Worm (Caenorhabditis elegans) whole organism, L2 larva: ENCODE data around the gene grp-1.

Source experiments
- blmp-1 ChIP-seq: sonication (generic microtip); optimal IDR thresholded peaks from 2 replicates; lab custom pipeline; 2017; ENCODE audit warnings: missing genetic modification characterization, mild to moderate bottlenecking, missing compliant biosample characterization, antibody characterized with exemption, moderate library complexity; ENCODE audit not compliant: insufficient read depth
- elt-1 ChIP-seq: fragments of 150-350 bp; optimal IDR thresholded peaks from 2 replicates; lab custom pipeline; 2014; ENCODE audit warnings: missing biosample characterization, missing genetic modification characterization
- nhr-10 ChIP-seq: sonication (generic microtip); optimal IDR thresholded peaks from 2 replicates; lab custom pipeline; 2017; ENCODE audit warnings: missing biosample characterization, missing genetic modification characterization
- nhr-12 ChIP-seq: fragments of 150-350 bp; optimal IDR thresholded peaks from 2 replicates; lab custom pipeline; 2014; ENCODE audit warnings: missing biosample characterization, missing genetic modification characterization
- nhr-237 ChIP-seq: fragments of 150-350 bp; optimal IDR thresholded peaks from 2 replicates; lab custom pipeline; 2014; ENCODE audit warnings: missing biosample characterization, missing genetic modification characterization
- skn-1 ChIP-seq: sonication (generic microtip); optimal IDR thresholded peaks from 2 replicates; lab custom pipeline; 2017; ENCODE audit warnings: missing biosample characterization, missing genetic modification characterization
- snpc-4 ChIP-seq: fragments of 150-350 bp; optimal IDR thresholded peaks from 2 replicates; lab custom pipeline; 2014; ENCODE audit warnings: missing biosample characterization, missing genetic modification characterization
- unc-62 ChIP-seq: fragments of 150-350 bp; optimal IDR thresholded peaks from 2 replicates; lab custom pipeline; 2014; ENCODE audit warnings: missing biosample characterization, missing genetic modification reagents, missing genetic modification characterization
- ztf-11 ChIP-seq: sonication (generic microtip); optimal IDR thresholded peaks from 2 replicates; lab custom pipeline; 2017; ENCODE audit warnings: missing biosample characterization, missing genetic modification characterization

- TF ChIP-seq nhr-12 (tag; lab: Kevin White, UChicago) (no peak), unc-62 (GFP tag; lab: Kevin White, UChicago) (no peak), blmp-1 (tag; lab: Kevin White, UChicago) (no peak), nhr-237 (tag; lab: Kevin White, UChicago) (no peak), skn-1 (tag; lab: Kevin White, UChicago) (no peak), snpc-4 (tag; lab: Kevin White, UChicago) (no peak), ztf-11 (no peak), nhr-10 (tag; lab: Kevin White, UChicago) (no peak), elt-1 (tag; lab: Kevin White, UChicago) (no peak)
Observed at ce11 chrIII:8044187-8044586, 41.3 kb upstream of the grp-1 start, which contains the start of gene K12H4.5.
